Fruit fly (Drosophila melanogaster): Measurements from ENCODE around the gene GCS2beta.

DNA sequence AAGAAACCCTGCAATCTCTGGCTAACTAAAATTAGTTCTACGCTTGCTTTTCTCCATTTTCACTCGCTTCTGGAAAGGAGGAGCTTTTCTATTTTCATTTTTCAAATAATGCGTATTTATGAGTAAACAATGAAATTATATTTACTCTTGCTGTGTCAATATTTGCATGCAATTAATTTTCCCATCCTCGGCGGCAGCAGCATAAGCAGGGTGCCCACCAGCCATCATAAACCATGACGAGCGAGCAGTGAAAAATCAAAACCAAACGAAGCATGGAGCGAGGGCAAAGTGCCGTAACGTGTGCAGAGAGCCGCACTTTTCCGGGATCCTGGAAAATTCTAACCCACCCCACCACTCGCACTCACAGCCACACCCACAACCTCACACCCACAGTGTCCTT is 49.7 kb upstream of the GCS2beta start:
- TF ChIP-seq CG8478 (optimal IDR thresholded peaks at IDR 0.05): no peak
- TF ChIP-seq CTCF (optimal IDR thresholded peaks at IDR 0.05): no peak

All from S2 (cell line).